Worm (Caenorhabditis elegans) whole organism, mixed stage, embryonic: Measurements from ENCODE around the gene C16E9.2.

Experiments used
- M03D4.4 ChIP-seq: sonication (generic microtip); optimal IDR thresholded peaks from 2 replicates; lab custom pipeline; 2017; ENCODE audit warnings: mild to moderate bottlenecking, missing genetic modification characterization, missing compliant biosample characterization
- bed-3 ChIP-seq: fragments of 200-800 bp; sonication (Bioruptor generic); optimal IDR thresholded peaks from 3 replicates; lab custom pipeline; 2018; ENCODE audit warnings: mild to moderate bottlenecking, missing genetic modification characterization, moderate library complexity, missing compliant biosample characterization
- blmp-1 ChIP-seq: fragments of 150-350 bp; optimal IDR thresholded peaks from 2 replicates; lab custom pipeline; 2014; ENCODE audit warnings: missing biosample characterization, missing genetic modification characterization
- ceh-39 ChIP-seq: fragments of 150-350 bp; optimal IDR thresholded peaks from 2 replicates; lab custom pipeline; 2014; ENCODE audit warnings: missing biosample characterization, missing genetic modification characterization
- ceh-43 ChIP-seq: fragments of 200-800 bp; sonication (Bioruptor generic); optimal IDR thresholded peaks from 2 replicates; lab custom pipeline; 2018; ENCODE audit warnings: mild to moderate bottlenecking, missing genetic modification characterization, moderate library complexity, missing compliant biosample characterization
- ces-1 ChIP-seq: fragments of 150-350 bp; optimal IDR thresholded peaks from 2 replicates; lab custom pipeline; 2014; ENCODE audit warnings: missing biosample characterization, missing genetic modification reagents, missing genetic modification characterization
- cnd-1 ChIP-seq: fragments of 200-800 bp; sonication (Bioruptor generic); optimal IDR thresholded peaks from 2 replicates; lab custom pipeline; 2018; ENCODE audit warnings: mild to moderate bottlenecking, missing genetic modification characterization, missing compliant biosample characterization
- drap-1 ChIP-seq: fragments of 200-800 bp; sonication (Bioruptor generic); optimal IDR thresholded peaks from 3 replicates; lab custom pipeline; 2018; ENCODE audit warnings: mild to moderate bottlenecking, missing genetic modification characterization, missing compliant biosample characterization
- elt-1 ChIP-seq: sonication (generic microtip); optimal IDR thresholded peaks from 2 replicates; lab custom pipeline; 2017; ENCODE audit warnings: missing genetic modification characterization, mild to moderate bottlenecking, missing compliant biosample characterization, antibody characterized with exemption, moderate library complexity, borderline replicate concordance; ENCODE audit not compliant: insufficient read depth
- elt-3 ChIP-seq: fragments of 150-350 bp; optimal IDR thresholded peaks from 2 replicates; lab custom pipeline; 2014; ENCODE audit warnings: missing biosample characterization, missing genetic modification characterization
- flh-1 ChIP-seq: fragments of 200-800 bp; sonication (Bioruptor generic); optimal IDR thresholded peaks from 2 replicates; lab custom pipeline; 2018; ENCODE audit warnings: mild to moderate bottlenecking, missing genetic modification characterization, moderate library complexity, missing compliant biosample characterization
- ham-2 ChIP-seq: fragments of 200-800 bp; sonication (Bioruptor generic); optimal IDR thresholded peaks from 2 replicates; lab custom pipeline; 2018; ENCODE audit warnings: mild to moderate bottlenecking, missing genetic modification characterization, missing compliant biosample characterization
- hlh-1 ChIP-seq: fragments of 150-350 bp; optimal IDR thresholded peaks from 2 replicates; lab custom pipeline; 2014; ENCODE audit warnings: missing biosample characterization, missing genetic modification reagents, missing genetic modification characterization
- lin-13 ChIP-seq: fragments of 150-350 bp; optimal IDR thresholded peaks from 2 replicates; lab custom pipeline; 2014; ENCODE audit warnings: missing biosample characterization, missing genetic modification characterization
- lin-32 ChIP-seq: fragments of 200-800 bp; sonication (Bioruptor generic); optimal IDR thresholded peaks from 2 replicates; lab custom pipeline; 2018; ENCODE audit warnings: mild to moderate bottlenecking, missing genetic modification characterization, missing compliant biosample characterization
- lsy-2 ChIP-seq: fragments of 150-350 bp; optimal IDR thresholded peaks from 2 replicates; lab custom pipeline; 2014; ENCODE audit warnings: missing biosample characterization, missing genetic modification characterization
- mab-5 ChIP-seq: fragments of 150-350 bp; optimal IDR thresholded peaks from 2 replicates; lab custom pipeline; 2014; ENCODE audit warnings: missing biosample characterization, missing genetic modification characterization
- mep-1 ChIP-seq: fragments of 150-350 bp; optimal IDR thresholded peaks from 2 replicates; lab custom pipeline; 2017; ENCODE audit warnings: missing biosample characterization, missing genetic modification reagents, missing genetic modification characterization, inconsistent platforms
- mls-2 ChIP-seq: sonication (generic microtip); optimal IDR thresholded peaks from 2 replicates; lab custom pipeline; 2016; ENCODE audit warnings: mild to moderate bottlenecking, missing genetic modification characterization, moderate library complexity, missing compliant biosample characterization
- nhr-2 ChIP-seq: fragments of 150-350 bp; optimal IDR thresholded peaks from 2 replicates; lab custom pipeline; 2014; ENCODE audit warnings: missing biosample characterization, missing genetic modification characterization
- nhr-237 ChIP-seq: fragments of 150-350 bp; optimal IDR thresholded peaks from 2 replicates; lab custom pipeline; 2014; ENCODE audit warnings: missing biosample characterization, missing genetic modification characterization
- nhr-28 ChIP-seq: fragments of 150-350 bp; optimal IDR thresholded peaks from 2 replicates; lab custom pipeline; 2014; ENCODE audit warnings: missing biosample characterization, missing genetic modification characterization
- pha-4 ChIP-seq: fragments of 150-350 bp; optimal IDR thresholded peaks from 2 replicates; lab custom pipeline; 2018; ENCODE audit warnings: missing biosample characterization, missing genetic modification reagents, missing genetic modification characterization
- sem-2 ChIP-seq: fragments of 200-800 bp; sonication (Bioruptor generic); optimal IDR thresholded peaks from 2 replicates; lab custom pipeline; 2018; ENCODE audit warnings: mild to moderate bottlenecking, missing genetic modification characterization, missing compliant biosample characterization
- snpc-4 ChIP-seq: fragments of 150-350 bp; optimal IDR thresholded peaks from 2 replicates; lab custom pipeline; 2014; ENCODE audit warnings: missing biosample characterization, missing genetic modification characterization
- sptf-1 ChIP-seq: sonication (generic microtip); optimal IDR thresholded peaks from 2 replicates; lab custom pipeline; 2017; ENCODE audit warnings: mild to moderate bottlenecking, missing genetic modification characterization, moderate library complexity, missing compliant biosample characterization
- tbx-8 ChIP-seq: fragments of 200-800 bp; sonication (Bioruptor generic); optimal IDR thresholded peaks from 2 replicates; lab custom pipeline; 2018; ENCODE audit warnings: mild to moderate bottlenecking, missing genetic modification characterization, moderate library complexity, missing compliant biosample characterization
- unc-120 ChIP-seq: sonication (generic microtip); optimal IDR thresholded peaks from 2 replicates; lab custom pipeline; 2017; ENCODE audit warnings: missing genetic modification characterization, missing compliant biosample characterization; ENCODE audit not compliant: poor library complexity, severe bottlenecking
- unc-39 ChIP-seq: fragments of 150-350 bp; optimal IDR thresholded peaks from 2 replicates; lab custom pipeline; 2014; ENCODE audit warnings: missing biosample characterization, missing genetic modification characterization
- unc-62 ChIP-seq: fragments of 150-350 bp; optimal IDR thresholded peaks from 2 replicates; lab custom pipeline; 2014; ENCODE audit warnings: missing biosample characterization, missing genetic modification reagents, missing genetic modification characterization
- zip-8 ChIP-seq: fragments of 150-350 bp; optimal IDR thresholded peaks from 2 replicates; lab custom pipeline; 2014; ENCODE audit warnings: missing biosample characterization, missing genetic modification characterization
- ztf-11 ChIP-seq: fragments of 150-350 bp; optimal IDR thresholded peaks from 2 replicates; lab custom pipeline; 2014; ENCODE audit warnings: missing biosample characterization, missing genetic modification characterization

The C16E9.2 gene

DNA sequence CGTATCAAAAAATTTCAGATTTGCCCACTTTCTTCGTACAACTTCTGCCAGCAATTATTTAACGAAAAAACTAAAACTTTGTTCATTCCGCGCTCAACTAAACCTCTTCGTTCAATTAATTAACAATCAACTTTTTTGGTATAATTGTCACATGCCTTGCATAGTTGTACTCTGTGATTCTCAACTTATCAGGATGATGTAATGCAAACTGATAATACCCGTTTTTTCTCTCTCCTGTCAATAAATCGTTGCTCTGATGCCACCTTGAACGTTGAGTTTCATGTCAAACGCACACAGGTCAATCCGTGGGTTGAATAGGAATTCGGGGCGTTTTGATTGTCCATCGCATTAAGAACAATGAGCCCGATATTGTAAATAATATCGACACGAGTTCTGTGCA is 29.9 kb upstream of the C16E9.2 start:
- TF ChIP-seq sptf-1: no peak
- no peak for TF ChIP-seq ceh-39 (tag; lab: Kevin White, UChicago)
- no peak for TF ChIP-seq mls-2 (tag; lab: Kevin White, UChicago)

DNA sequence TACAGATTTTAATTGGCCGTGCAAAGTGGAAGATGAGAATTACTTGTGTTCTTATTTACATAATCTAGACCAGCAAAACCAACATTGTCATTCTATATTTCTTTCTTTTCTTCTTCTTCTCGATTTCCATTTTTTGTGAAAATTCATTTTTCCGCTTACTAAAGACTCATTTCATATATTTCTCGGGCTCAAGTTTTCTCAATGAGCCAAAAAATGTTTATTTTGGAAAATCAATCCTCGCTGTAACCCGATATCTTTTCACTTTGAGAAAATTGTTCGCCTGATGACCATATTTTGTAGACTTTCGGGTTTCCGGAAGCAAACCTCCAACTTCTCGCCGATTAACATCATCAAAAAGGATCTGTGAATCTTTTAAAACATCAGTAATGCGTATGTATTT is 21.5 kb upstream of the C16E9.2 start, which contains the start of gene nhx-4:
TSS of gene nhx-4 (plus strand) at position 301 of the 400 bp plus-strand sequence.
- TF ChIP-seq elt-3 (tag; lab: Kevin White, UChicago): no peak
- no peak for TF ChIP-seq ceh-43 (GFP tag; lab: Kevin White, UChicago)
- TF ChIP-seq drap-1: no peak
- no peak for TF ChIP-seq flh-1
- TF ChIP-seq pha-4 (tag; lab: Kevin White, UChicago): no peak
- no peak for TF ChIP-seq ztf-11
- TF ChIP-seq cnd-1 (tag; lab: Kevin White, UChicago): no peak
- no peak for TF ChIP-seq snpc-4 (tag; lab: Kevin White, UChicago)
- no peak for TF ChIP-seq sptf-1
- TF ChIP-seq mep-1: no peak
- no peak for TF ChIP-seq lsy-2 (tag; lab: Kevin White, UChicago)
- no peak for TF ChIP-seq ces-1 (GFP tag; lab: Kevin White, UChicago)
- no peak for TF ChIP-seq mab-5 (tag; lab: Kevin White, UChicago)
- TF ChIP-seq nhr-2 (tag; lab: Kevin White, UChicago): no peak
- no peak for TF ChIP-seq lin-32 (GFP tag; lab: Kevin White, UChicago)
- TF ChIP-seq unc-62 (GFP tag; lab: Kevin White, UChicago): no peak

DNA sequence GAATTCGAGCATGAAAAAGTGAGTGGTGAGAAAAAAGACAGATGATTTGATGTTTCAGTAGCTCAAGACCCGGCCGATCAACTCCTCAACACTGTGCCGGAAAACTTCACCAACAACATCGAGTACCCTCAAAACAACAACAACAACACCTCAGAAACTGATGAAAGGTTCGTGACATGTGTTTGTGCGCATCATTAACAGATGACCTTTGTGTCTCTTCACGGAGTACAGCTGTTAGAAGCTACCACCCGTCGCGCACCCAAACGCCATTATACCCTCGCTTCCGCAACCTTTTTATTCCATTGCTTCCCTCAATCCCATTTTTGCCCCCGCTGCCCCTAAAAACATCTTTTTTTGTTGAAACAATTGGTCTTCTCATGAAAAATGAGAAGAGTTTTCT is 20.3 kb upstream of the C16E9.2 start:
- TF ChIP-seq mab-5 (tag; lab: Kevin White, UChicago) (no peak), ceh-43 (GFP tag; lab: Kevin White, UChicago) (no peak), mep-1 (no peak), sem-2 (GFP tag; lab: Kevin White, UChicago) (no peak), blmp-1 (tag; lab: Kevin White, UChicago) (no peak), drap-1 (no peak), bed-3 (GFP tag; lab: Kevin White, UChicago) (no peak), hlh-1 (tag; lab: Kevin White, UChicago) (peak; percentile 95), sptf-1 (no peak), nhr-2 (tag; lab: Kevin White, UChicago) (peak; percentile 11), unc-120 (tag; lab: Kevin White, UChicago) (no peak), ham-2 (no peak), flh-1 (no peak)

DNA sequence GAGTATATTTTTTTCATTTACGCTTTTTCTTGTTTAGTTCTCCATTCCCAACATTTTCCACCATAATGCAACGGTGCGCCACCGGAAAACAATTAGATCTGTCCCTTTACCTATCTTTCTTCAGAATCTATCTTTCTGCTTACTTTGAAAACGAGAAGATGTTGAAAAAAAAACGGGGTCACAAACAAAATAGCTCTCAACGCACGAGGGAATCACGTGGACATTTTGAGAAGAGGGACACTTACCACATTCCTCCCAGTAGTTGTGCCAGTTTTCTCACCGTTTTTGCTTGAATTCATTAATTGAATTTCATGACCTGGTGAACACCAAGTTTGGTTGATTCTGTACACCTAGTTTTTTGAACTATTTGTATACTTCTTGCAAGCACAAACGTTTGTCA is 19.4 kb upstream of the C16E9.2 start:
- TF ChIP-seq M03D4.4 (tag; lab: Kevin White, UChicago): no peak
- TF ChIP-seq tbx-8 (GFP tag; lab: Kevin White, UChicago): no peak
- TF ChIP-seq bed-3 (GFP tag; lab: Kevin White, UChicago): no peak

DNA sequence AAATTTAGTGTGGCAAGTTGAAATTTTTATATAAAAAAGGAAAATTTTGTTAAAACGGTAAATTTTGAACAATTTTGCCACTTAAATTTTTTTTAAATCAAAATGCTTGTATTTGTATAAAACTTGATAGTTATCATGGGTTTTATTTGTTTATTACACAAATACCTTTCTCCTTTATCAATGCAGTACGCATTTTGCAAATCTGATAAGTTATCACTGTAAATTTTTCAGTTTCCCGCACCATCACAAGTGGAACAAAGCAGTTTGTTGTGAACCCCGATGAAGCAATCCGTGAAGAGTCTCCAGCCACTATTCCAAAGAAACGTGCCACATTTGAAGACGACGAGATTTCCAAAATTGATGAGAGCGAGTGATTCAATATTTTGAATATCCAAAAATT is 15.4 kb upstream of the C16E9.2 start:
- TF ChIP-seq unc-120 (tag; lab: Kevin White, UChicago): no peak
- TF ChIP-seq lin-13 (tag; lab: Kevin White, UChicago): no peak
- no peak for TF ChIP-seq nhr-237
- no peak for TF ChIP-seq cnd-1 (tag; lab: Kevin White, UChicago)
- TF ChIP-seq snpc-4 (tag; lab: Kevin White, UChicago): no peak
- no peak for TF ChIP-seq nhr-2 (tag; lab: Kevin White, UChicago)
- TF ChIP-seq mep-1: no peak
- no peak for TF ChIP-seq flh-1

DNA sequence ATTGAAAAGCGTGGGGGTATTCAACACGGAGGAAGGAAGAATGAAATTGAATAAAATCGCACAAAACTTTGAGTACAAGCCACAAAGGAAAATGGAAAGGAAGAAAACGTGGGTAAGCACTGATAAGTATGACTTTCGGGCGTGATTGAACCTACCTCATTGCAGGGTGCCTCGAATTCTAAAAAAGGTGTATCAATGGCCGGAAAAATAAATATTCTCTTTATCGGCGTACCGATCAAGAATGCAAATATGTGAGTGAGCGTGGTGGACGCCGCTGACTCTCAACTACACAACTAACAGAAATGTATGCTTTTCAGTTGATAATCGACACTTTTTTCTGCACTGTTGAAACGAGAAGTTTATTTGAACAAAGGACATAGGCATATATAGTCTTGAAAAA is 11.1 kb upstream of the C16E9.2 start, which contains the start of gene otpl-3:
TSS of gene otpl-3 (minus strand) at position 304 of the 400 bp plus-strand sequence.
- TF ChIP-seq ceh-39 (tag; lab: Kevin White, UChicago) (no peak), unc-120 (tag; lab: Kevin White, UChicago) (no peak), flh-1 (no peak), elt-1 (tag; lab: Kevin White, UChicago) (no peak), zip-8 (no peak), pha-4 (tag; lab: Kevin White, UChicago) (no peak), unc-39 (no peak), elt-3 (tag; lab: Kevin White, UChicago) (no peak), unc-62 (GFP tag; lab: Kevin White, UChicago) (no peak), sem-2 (GFP tag; lab: Kevin White, UChicago) (no peak), lin-32 (GFP tag; lab: Kevin White, UChicago) (no peak), nhr-28 (tag; lab: Kevin White, UChicago) (no peak), lin-13 (tag; lab: Kevin White, UChicago) (no peak)
